Fruit fly (Drosophila melanogaster) whole organism, pupa: Measurements from ENCODE around the gene CG33308.

Experiments used
- CG17806 ChIP-seq: fragments of 200-800 bp; sonication (Bioruptor generic); optimal IDR thresholded peaks from 2 replicates; lab custom pipeline; 2018; ENCODE audit warnings: missing biosample characterization, mild to moderate bottlenecking, missing genetic modification characterization, moderate library complexity
- CG34367 ChIP-seq: fragments of 200-800 bp; sonication (Bioruptor generic); optimal IDR thresholded peaks from 2 replicates; lab custom pipeline; 2018; ENCODE audit warnings: missing biosample characterization, mild to moderate bottlenecking, missing genetic modification characterization
- Pif1A ChIP-seq: fragments of 200-800 bp; sonication (Bioruptor generic); optimal IDR thresholded peaks from 3 replicates; lab custom pipeline; 2016; ENCODE audit warnings: missing biosample characterization, missing genetic modification characterization
- Pif1B ChIP-seq: fragments of 200-800 bp; sonication (Bioruptor generic); optimal IDR thresholded peaks from 3 replicates; lab custom pipeline; 2016; ENCODE audit warnings: missing biosample characterization, missing genetic modification characterization

DNA sequence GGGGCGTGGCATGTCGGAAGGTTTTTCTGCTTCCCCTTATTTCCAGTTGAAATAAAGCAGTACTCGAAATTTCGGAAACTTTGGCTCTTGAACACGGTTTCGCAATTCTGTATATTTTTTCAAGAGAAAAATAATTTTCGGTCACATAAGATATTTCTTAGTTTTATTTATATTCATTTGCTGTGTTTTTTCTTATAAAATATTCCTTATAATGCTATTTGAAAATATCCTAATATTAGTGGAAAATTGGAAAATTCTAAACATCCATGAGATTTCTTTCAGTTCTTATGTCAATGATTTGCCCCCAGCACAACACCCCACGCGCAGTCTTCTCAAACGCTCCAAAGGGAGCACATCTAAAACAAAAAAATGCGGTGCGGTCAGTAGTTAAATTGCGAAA, 41.7 kb upstream of the CG33308 start, which contains the start of gene CG4691:
- TF ChIP-seq CG17806 (no peak), CG34367 (no peak), Pif1A (GFP tag; lab: Kevin White, UChicago) (no peak), Pif1B (GFP tag; lab: Kevin White, UChicago) (no peak)
